Fruit fly (Drosophila melanogaster): ENCODE data around the gene CG1236.

The CG1236 gene

dm6 chr3R:5736305-5736869, at the start of gene CG1236, which contains the start of gene CG2100:
TSS of gene CG1236 (plus strand) at chr3R:5736748.
TSS of gene CG2100 (minus strand) at chr3R:5736355.
- TF ChIP-seq pad (GFP tag; optimal IDR thresholded peaks at IDR 0.05) = peak; percentile 67
- TF ChIP-seq bab1 (GFP tag; optimal IDR thresholded peaks at IDR 0.05) = peak; percentile 73
- peak; percentile 80 for TF ChIP-seq CG33017 (tag; optimal IDR thresholded peaks at IDR 0.05)
- TF ChIP-seq ovo (GFP tag; optimal IDR thresholded peaks at IDR 0.05) = peak; percentile 52
- TF ChIP-seq toe (GFP tag; optimal IDR thresholded peaks at IDR 0.05) = no peak
- TF ChIP-seq CG7045 (GFP tag; optimal IDR thresholded peaks at IDR 0.05) = peak; percentile 81
- peak; percentile 22 for TF ChIP-seq CG1620 (GFP tag; optimal IDR thresholded peaks at IDR 0.05)
- TF ChIP-seq cic (GFP tag; optimal IDR thresholded peaks at IDR 0.05) = peak; percentile 18
- TF ChIP-seq cnc (optimal IDR thresholded peaks at IDR 0.05) = no peak
- peak; percentile 76 for TF ChIP-seq CG14711 (tag; optimal IDR thresholded peaks at IDR 0.05)
- no peak for TF ChIP-seq kay (GFP tag; ENCODE audit: borderline replicate concordance)
- peak; percentile 69 for TF ChIP-seq CG12768 (GFP tag; optimal IDR thresholded peaks at IDR 0.05)
- peak; percentile 33 for TF ChIP-seq Crg-1 (GFP tag; optimal IDR thresholded peaks at IDR 0.05)
- TF ChIP-seq tj (GFP tag; optimal IDR thresholded peaks at IDR 0.05) = peak; percentile 61
- peak; percentile 4 for TF ChIP-seq Mnt (GFP tag; optimal IDR thresholded peaks at IDR 0.05)
- TF ChIP-seq Clk (GFP tag; optimal IDR thresholded peaks at IDR 0.05) = no peak
- peak; percentile 91 for TF ChIP-seq CG11617 (GFP tag; optimal IDR thresholded peaks at IDR 0.05)
- TF ChIP-seq CG5204 (GFP tag; optimal IDR thresholded peaks at IDR 0.05) = no peak
- TF ChIP-seq CG7101 (tag; optimal IDR thresholded peaks at IDR 0.05) = peak; percentile 80
- TF ChIP-seq Hr96 (GFP tag; optimal IDR thresholded peaks at IDR 0.05) = no peak

- TF ChIP-seq CG14711 (tag; optimal IDR thresholded peaks at IDR 0.05) (no peak), Mnt (GFP tag; optimal IDR thresholded peaks at IDR 0.05) (no peak), CG11617 (GFP tag; optimal IDR thresholded peaks at IDR 0.05) (no peak), kay (GFP tag; ENCODE audit: borderline replicate concordance) (no peak), cnc (optimal IDR thresholded peaks at IDR 0.05) (no peak), bab1 (GFP tag; optimal IDR thresholded peaks at IDR 0.05) (no peak), CG12768 (GFP tag; optimal IDR thresholded peaks at IDR 0.05) (no peak), pad (GFP tag; optimal IDR thresholded peaks at IDR 0.05) (no peak), Crg-1 (GFP tag; optimal IDR thresholded peaks at IDR 0.05) (no peak), CG33017 (tag; optimal IDR thresholded peaks at IDR 0.05) (no peak)
Measured at dm6 chr3R:5689626-5690025, 46.9 kb upstream of the CG1236 start.

- TF ChIP-seq Clk (GFP tag; optimal IDR thresholded peaks at IDR 0.05) (no peak), Mnt (GFP tag; optimal IDR thresholded peaks at IDR 0.05) (no peak), Crg-1 (GFP tag; optimal IDR thresholded peaks at IDR 0.05) (no peak), CG1620 (GFP tag; optimal IDR thresholded peaks at IDR 0.05) (no peak), Hr96 (GFP tag; optimal IDR thresholded peaks at IDR 0.05) (no peak), bab1 (GFP tag; optimal IDR thresholded peaks at IDR 0.05) (no peak), CG14711 (tag; optimal IDR thresholded peaks at IDR 0.05) (no peak), kay (GFP tag; ENCODE audit: borderline replicate concordance) (no peak), CG5204 (GFP tag; optimal IDR thresholded peaks at IDR 0.05) (no peak)
Measured at dm6 chr3R:5691042-5691441, 45.5 kb upstream of the CG1236 start.

dm6 chr3R:5693186-5693585, 43.4 kb upstream of the CG1236 start, which contains the start of gene CG2104:
TSS of gene CG2104 (minus strand) at chr3R:5693286.
- TF ChIP-seq CG11617 (GFP tag; optimal IDR thresholded peaks at IDR 0.05) = no peak

- peak; percentile 70 for TF ChIP-seq CG7045 (GFP tag; optimal IDR thresholded peaks at IDR 0.05)
- no peak for TF ChIP-seq toe (GFP tag; optimal IDR thresholded peaks at IDR 0.05)
- TF ChIP-seq Clk (GFP tag; optimal IDR thresholded peaks at IDR 0.05) = no peak
- peak; percentile 34 for TF ChIP-seq CG5204 (GFP tag; optimal IDR thresholded peaks at IDR 0.05)
- TF ChIP-seq CG12768 (GFP tag; optimal IDR thresholded peaks at IDR 0.05) = peak; percentile 55
- peak; percentile 30 for TF ChIP-seq pad (GFP tag; optimal IDR thresholded peaks at IDR 0.05)
- TF ChIP-seq cnc (optimal IDR thresholded peaks at IDR 0.05) = no peak
- TF ChIP-seq Hr96 (GFP tag; optimal IDR thresholded peaks at IDR 0.05) = peak; percentile 63
- peak; percentile 48 for TF ChIP-seq CG11617 (GFP tag; optimal IDR thresholded peaks at IDR 0.05)
- peak; percentile 84 for TF ChIP-seq CG33017 (tag; optimal IDR thresholded peaks at IDR 0.05)
- TF ChIP-seq ovo (GFP tag; optimal IDR thresholded peaks at IDR 0.05) = peak; percentile 28
- TF ChIP-seq CG14711 (tag; optimal IDR thresholded peaks at IDR 0.05) = peak; percentile 71
- peak; percentile 52 for TF ChIP-seq Crg-1 (GFP tag; optimal IDR thresholded peaks at IDR 0.05)
- TF ChIP-seq CG7101 (tag; optimal IDR thresholded peaks at IDR 0.05) = peak; percentile 83
- TF ChIP-seq kay (GFP tag; ENCODE audit: borderline replicate concordance) = peak; percentile 92
- peak; percentile 11 for TF ChIP-seq CG1620 (GFP tag; optimal IDR thresholded peaks at IDR 0.05)
- TF ChIP-seq bab1 (GFP tag; optimal IDR thresholded peaks at IDR 0.05) = peak; percentile 94
- no peak for TF ChIP-seq Mnt (GFP tag; optimal IDR thresholded peaks at IDR 0.05)
- TF ChIP-seq tj (GFP tag; optimal IDR thresholded peaks at IDR 0.05) = peak; percentile 2
- TF ChIP-seq cic (GFP tag; optimal IDR thresholded peaks at IDR 0.05) = no peak
Measured at dm6 chr3R:5694461-5694860, 42.1 kb upstream of the CG1236 start.

dm6 chr3R:5696384-5696783, 40.2 kb upstream of the CG1236 start:
- TF ChIP-seq ovo (GFP tag; optimal IDR thresholded peaks at IDR 0.05) (no peak), CG7045 (GFP tag; optimal IDR thresholded peaks at IDR 0.05) (peak; percentile 23)

- peak; percentile 19 for TF ChIP-seq bab1 (GFP tag; optimal IDR thresholded peaks at IDR 0.05)
- no peak for TF ChIP-seq CG12768 (GFP tag; optimal IDR thresholded peaks at IDR 0.05)
Measured at dm6 chr3R:5701104-5701503, 35.4 kb upstream of the CG1236 start.

All from whole organism, adult.